Fruit fly (Drosophila melanogaster) whole organism, pupa: ENCODE results near the gene kel.

Source experiments
- CG12605 ChIP-seq: fragments of 200-800 bp; sonication (Bioruptor generic); IDR thresholded peaks from 2 replicates; pipeline ENCODE4 v1.3.6; 2022; ENCODE audit warnings: missing biosample characterization, missing genetic modification characterization
- CG13204 ChIP-seq: fragments of 200-800 bp; sonication (Bioruptor generic); optimal IDR thresholded peaks from 2 replicates; lab custom pipeline; 2018; ENCODE audit warnings: missing biosample characterization, mild to moderate bottlenecking, missing genetic modification characterization, moderate library complexity
- CG15710 ChIP-seq: fragments of 200-800 bp; sonication (Bioruptor generic); optimal IDR thresholded peaks from 2 replicates; lab custom pipeline; 2018; ENCODE audit warnings: missing biosample characterization, mild to moderate bottlenecking, missing genetic modification characterization, moderate library complexity
- CG34367 ChIP-seq: fragments of 200-800 bp; sonication (Bioruptor generic); optimal IDR thresholded peaks from 2 replicates; lab custom pipeline; 2018; ENCODE audit warnings: missing biosample characterization, mild to moderate bottlenecking, missing genetic modification characterization
- CG9948 ChIP-seq: fragments of 200-800 bp; sonication (Bioruptor generic); optimal IDR thresholded peaks from 2 replicates; lab custom pipeline; 2018; ENCODE audit warnings: missing biosample characterization, mild to moderate bottlenecking, missing genetic modification characterization, moderate library complexity
- D1 ChIP-seq: fragments of 200-800 bp; sonication (Bioruptor generic); optimal IDR thresholded peaks from 2 replicates; lab custom pipeline; 2018; ENCODE audit warnings: missing biosample characterization, mild to moderate bottlenecking, missing genetic modification characterization, moderate library complexity
- EcR ChIP-seq: fragments of 200-800 bp; sonication (Bioruptor generic); optimal IDR thresholded peaks from 3 replicates; lab custom pipeline; 2019; ENCODE audit warnings: missing biosample characterization, missing genetic modification characterization, mild to moderate bottlenecking, moderate library complexity, missing genetic modification reagents
- Ets98B ChIP-seq: fragments of 200-800 bp; sonication (Bioruptor generic); IDR thresholded peaks from 2 replicates; pipeline ENCODE4 v1.3.6; 2022; ENCODE audit warnings: missing biosample characterization, missing genetic modification characterization
- Pif1A ChIP-seq: fragments of 200-800 bp; sonication (Bioruptor generic); optimal IDR thresholded peaks from 3 replicates; lab custom pipeline; 2016; ENCODE audit warnings: missing biosample characterization, missing genetic modification characterization
- Snoo ChIP-seq: fragments of 200-800 bp; sonication (Bioruptor generic); optimal IDR thresholded peaks from 3 replicates; lab custom pipeline; 2017; ENCODE audit warnings: missing biosample characterization, mild to moderate bottlenecking, missing genetic modification characterization, inconsistent platforms
- fd96Ca ChIP-seq: fragments of 200-800 bp; sonication (Bioruptor generic); IDR thresholded peaks from 3 replicates; pipeline ENCODE4 v1.3.6; 2022; ENCODE audit warnings: missing biosample characterization, missing genetic modification characterization
- gl ChIP-seq: fragments of 200-800 bp; sonication (Bioruptor generic); optimal IDR thresholded peaks from 2 replicates; lab custom pipeline; 2018; ENCODE audit warnings: missing biosample characterization, mild to moderate bottlenecking, missing genetic modification characterization
- rn ChIP-seq: fragments of 200-800 bp; sonication (Bioruptor generic); IDR thresholded peaks from 2 replicates; pipeline ENCODE4 v1.3.6; 2022; ENCODE audit warnings: missing biosample characterization, missing genetic modification characterization

DNA sequence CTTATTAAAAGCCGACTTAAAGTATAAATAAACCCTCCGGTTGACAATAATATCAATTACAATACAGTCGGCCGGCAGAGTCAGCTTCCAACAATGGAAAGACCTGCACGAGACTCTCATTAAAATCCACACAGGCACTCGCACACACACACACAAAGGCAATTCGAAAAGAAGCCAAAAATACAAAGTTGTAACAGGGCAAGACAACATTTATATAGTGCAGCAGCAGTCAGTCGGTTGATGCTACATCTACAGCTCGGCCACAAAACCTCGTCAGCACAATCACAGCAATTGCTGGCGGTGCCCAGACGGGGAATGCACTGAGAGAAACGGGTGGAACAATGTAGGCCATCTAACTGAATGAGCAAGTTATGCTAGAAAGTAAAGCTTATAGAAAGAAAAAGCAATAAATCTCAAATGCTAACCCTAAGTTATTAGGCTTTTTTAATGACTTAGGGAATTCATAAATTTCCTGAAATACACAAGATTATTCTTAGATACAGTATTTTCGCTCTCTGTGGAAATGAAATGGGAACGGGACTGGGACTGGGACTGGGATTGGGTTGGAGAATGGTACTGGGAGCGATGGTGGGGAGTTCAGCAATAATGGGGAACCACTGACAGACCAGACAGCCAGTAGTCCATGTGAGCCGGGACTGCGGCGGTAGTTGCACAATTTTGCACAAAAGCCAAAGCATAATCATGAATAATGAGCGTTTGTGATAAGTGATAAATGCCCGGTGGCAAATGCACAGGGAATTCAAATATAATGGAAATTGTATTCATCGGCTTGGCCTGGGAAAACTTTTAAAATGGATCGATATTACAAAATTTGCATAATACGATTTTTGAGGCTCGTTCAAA lies 16.3 kb downstream of the kel start:
- TF ChIP-seq EcR (GFP tag; lab: Kevin White, UChicago): peak; percentile 75
- TF ChIP-seq CG13204 (GFP tag; lab: Kevin White, UChicago): peak; percentile 91
- no peak; the same call in none of the 2 replicates for TF ChIP-seq rn (GFP tag; lab: Robert Waterston, UW)
- peak; percentile 94 for TF ChIP-seq gl (tag; lab: Kevin White, UChicago)
- TF ChIP-seq fd96Ca (GFP tag; lab: Robert Waterston, UW): peak; percentile 98
- TF ChIP-seq Pif1A (GFP tag; lab: Kevin White, UChicago): peak; percentile 98
- peak; percentile 98 for TF ChIP-seq CG15710
- TF ChIP-seq D1 (tag; lab: Kevin White, UChicago): peak; percentile 96
- TF ChIP-seq CG34367: peak; percentile 95
- peak; percentile 95 for TF ChIP-seq CG12605
- TF ChIP-seq CG9948 (tag; lab: Kevin White, UChicago): peak; percentile 97
- TF ChIP-seq Snoo (tag; lab: Kevin White, UChicago): peak; percentile 94
- peak; percentile 97 for TF ChIP-seq Ets98B (GFP tag; lab: Robert Waterston, UW)
